Worm (Caenorhabditis elegans) whole organism, mixed stage, embryonic: ENCODE results near the gene prx-6.

Source experiments
- ceh-83 ChIP-seq: fragments of 200-800 bp; sonication (Bioruptor generic); optimal IDR thresholded peaks from 2 replicates; lab custom pipeline; 2018; ENCODE audit warnings: mild to moderate bottlenecking, missing genetic modification characterization, missing compliant biosample characterization
- ces-1 ChIP-seq: fragments of 150-350 bp; optimal IDR thresholded peaks from 2 replicates; lab custom pipeline; 2014; ENCODE audit warnings: missing biosample characterization, missing genetic modification reagents, missing genetic modification characterization
- elt-1 ChIP-seq: sonication (generic microtip); optimal IDR thresholded peaks from 2 replicates; lab custom pipeline; 2017; ENCODE audit warnings: missing genetic modification characterization, mild to moderate bottlenecking, missing compliant biosample characterization, antibody characterized with exemption, moderate library complexity, borderline replicate concordance; ENCODE audit not compliant: insufficient read depth
- elt-3 ChIP-seq: fragments of 150-350 bp; optimal IDR thresholded peaks from 2 replicates; lab custom pipeline; 2014; ENCODE audit warnings: missing biosample characterization, missing genetic modification characterization
- mls-2 ChIP-seq: sonication (generic microtip); optimal IDR thresholded peaks from 2 replicates; lab custom pipeline; 2016; ENCODE audit warnings: mild to moderate bottlenecking, missing genetic modification characterization, moderate library complexity, missing compliant biosample characterization
- tbx-8 ChIP-seq: fragments of 200-800 bp; sonication (Bioruptor generic); optimal IDR thresholded peaks from 2 replicates; lab custom pipeline; 2018; ENCODE audit warnings: mild to moderate bottlenecking, missing genetic modification characterization, moderate library complexity, missing compliant biosample characterization
- unc-62 ChIP-seq: fragments of 150-350 bp; optimal IDR thresholded peaks from 2 replicates; lab custom pipeline; 2014; ENCODE audit warnings: missing biosample characterization, missing genetic modification reagents, missing genetic modification characterization

DNA sequence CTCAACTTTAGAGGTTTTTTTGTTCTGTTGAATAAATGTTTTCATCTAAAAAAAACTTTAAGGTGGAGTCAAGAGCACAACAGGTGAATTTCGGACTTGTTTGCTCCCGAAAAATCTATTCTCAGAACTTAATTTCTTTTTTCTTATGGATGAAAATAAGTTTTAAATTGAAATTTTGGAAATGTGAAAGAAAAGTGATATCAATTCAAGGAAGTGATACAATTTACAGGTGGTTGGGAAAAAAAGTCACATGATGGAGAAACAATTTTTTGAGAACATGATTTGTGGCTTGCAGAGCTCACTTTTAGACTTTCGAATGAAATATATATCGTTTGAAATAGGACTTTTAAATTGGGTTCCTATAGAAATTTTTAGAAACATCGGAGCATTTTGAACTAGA is 12.2 kb downstream of the prx-6 start:
- TF ChIP-seq unc-62 (GFP tag; lab: Kevin White, UChicago) (no peak), mls-2 (tag; lab: Kevin White, UChicago) (no peak), ceh-83 (GFP tag; lab: Kevin White, UChicago) (no peak), ces-1 (GFP tag; lab: Kevin White, UChicago) (no peak), elt-1 (tag; lab: Kevin White, UChicago) (no peak), tbx-8 (no peak), elt-3 (tag; lab: Kevin White, UChicago) (no peak)
